Fruit fly (Drosophila melanogaster): ENCODE results near the gene Sys1.

DNA sequence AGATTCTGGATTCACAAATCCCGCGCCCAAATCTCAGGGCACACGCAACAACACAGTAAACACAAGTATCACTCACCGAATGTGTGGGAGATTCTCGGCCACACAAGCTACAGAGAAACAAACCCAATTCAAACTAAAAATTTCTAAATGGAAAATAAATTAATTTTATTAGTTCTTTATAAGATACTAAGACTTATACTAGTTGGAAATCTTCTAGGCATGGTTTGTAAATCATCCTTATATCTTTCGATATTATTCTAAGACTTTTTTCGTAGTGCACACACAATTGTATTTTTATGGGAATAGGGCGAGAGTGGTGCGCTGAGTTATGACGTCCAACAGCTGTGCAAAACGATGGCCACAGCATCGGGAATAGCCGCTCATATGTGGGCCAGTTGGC, 33.5 kb upstream of the Sys1 start:
- TF ChIP-seq foxo (GFP tag; optimal IDR thresholded peaks at IDR 0.05) = no peak
- no peak for TF ChIP-seq dl (GFP tag; optimal IDR thresholded peaks at IDR 0.05; ENCODE audit: insufficient read depth in 1 of 2, partially characterized antibody in 2 of 2)
- no peak for TF ChIP-seq Hnf4 (GFP tag; optimal IDR thresholded peaks at IDR 0.05)
- no peak for TF ChIP-seq rgr (GFP tag; optimal IDR thresholded peaks at IDR 0.05)
- no peak for TF ChIP-seq Abd-B (GFP tag; optimal IDR thresholded peaks at IDR 0.05)
- TF ChIP-seq Rel (GFP tag; optimal IDR thresholded peaks at IDR 0.05) = no peak
- no peak for TF ChIP-seq Rel (tag; optimal IDR thresholded peaks at IDR 0.05)
